Fruit fly (Drosophila melanogaster) whole organism, pupa: ENCODE results near the gene Sfp84E.
"Not testable (repeated sequence)": the region's sequence is repeated elsewhere in the genome, so short reads cannot be mapped to it uniquely, and the experiment has no call there.

Experiments
- CG10348 ChIP-seq: fragments of 200-800 bp; sonication (Bioruptor generic); IDR thresholded peaks from 2 replicates; pipeline ENCODE4 v1.3.6; 2022; ENCODE audit warnings: missing biosample characterization, missing genetic modification characterization
- CG14655 ChIP-seq: fragments of 200-800 bp; sonication (Bioruptor generic); optimal IDR thresholded peaks from 3 replicates; lab custom pipeline; 2017; ENCODE audit warnings: mild to moderate bottlenecking, missing biosample characterization, missing genetic modification reagents, missing genetic modification characterization
- CG32121 ChIP-seq: fragments of 200-800 bp; sonication (Bioruptor generic); IDR thresholded peaks from 2 replicates; pipeline ENCODE4 v1.3.6; 2022; ENCODE audit warnings: missing biosample characterization, missing genetic modification characterization
- CG8159 ChIP-seq: fragments of 200-800 bp; sonication (Bioruptor generic); optimal IDR thresholded peaks from 3 replicates; lab custom pipeline; 2018; ENCODE audit warnings: missing biosample characterization, mild to moderate bottlenecking, missing genetic modification characterization, moderate library complexity
- D1 ChIP-seq: fragments of 200-800 bp; sonication (Bioruptor generic); optimal IDR thresholded peaks from 2 replicates; lab custom pipeline; 2018; ENCODE audit warnings: missing biosample characterization, mild to moderate bottlenecking, missing genetic modification characterization, moderate library complexity
- EcR ChIP-seq: fragments of 200-800 bp; sonication (Bioruptor generic); optimal IDR thresholded peaks from 3 replicates; lab custom pipeline; 2019; ENCODE audit warnings: missing biosample characterization, missing genetic modification characterization, mild to moderate bottlenecking, moderate library complexity, missing genetic modification reagents
- Pif1A ChIP-seq: fragments of 200-800 bp; sonication (Bioruptor generic); optimal IDR thresholded peaks from 3 replicates; lab custom pipeline; 2016; ENCODE audit warnings: missing biosample characterization, missing genetic modification characterization
- fd96Ca ChIP-seq: fragments of 200-800 bp; sonication (Bioruptor generic); IDR thresholded peaks from 3 replicates; pipeline ENCODE4 v1.3.6; 2022; ENCODE audit warnings: missing biosample characterization, missing genetic modification characterization
- gl ChIP-seq: fragments of 200-800 bp; sonication (Bioruptor generic); optimal IDR thresholded peaks from 2 replicates; lab custom pipeline; 2018; ENCODE audit warnings: missing biosample characterization, mild to moderate bottlenecking, missing genetic modification characterization

DNA sequence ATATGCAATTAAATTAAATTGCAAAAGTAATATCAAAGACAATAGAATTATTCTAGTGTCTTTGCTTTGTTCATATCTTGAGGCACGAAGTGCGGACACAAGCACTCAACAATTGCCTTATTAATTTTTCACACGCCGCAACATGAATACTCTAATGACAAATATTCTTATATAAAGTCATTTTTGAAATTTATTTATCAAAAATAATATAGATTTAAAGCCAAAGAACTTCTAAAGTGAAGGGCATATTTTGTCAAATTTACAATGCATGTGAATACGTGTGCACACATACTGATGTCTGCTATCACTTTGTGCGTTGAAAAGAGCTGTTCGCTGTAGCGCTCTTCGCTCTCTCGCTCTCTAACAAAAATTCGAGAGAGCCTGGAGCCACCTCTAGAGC is 6.2 kb downstream of the Sfp84E start:
- TF ChIP-seq CG14655 (GFP tag; lab: Kevin White, UChicago); CG8159 (tag; lab: Kevin White, UChicago); D1 (tag; lab: Kevin White, UChicago); CG10348 (GFP tag; lab: Robert Waterston, UW); gl (tag; lab: Kevin White, UChicago); EcR (GFP tag; lab: Kevin White, UChicago); fd96Ca (GFP tag; lab: Robert Waterston, UW); Pif1A (GFP tag; lab: Kevin White, UChicago): not testable (repeated sequence)
- peak; percentile 62; the same call in 1 of the 2 replicates for TF ChIP-seq CG32121 (GFP tag; lab: Robert Waterston, UW)
